Fruit fly (Drosophila melanogaster): ENCODE results near the gene vanin-like.

The vanin-like gene

dm6 chrX:6192332-6192731 lies 10.0 kb downstream of the vanin-like start, which contains the start of gene Ca-alpha1T (continued):
- no peak for TF ChIP-seq sd (tag; optimal IDR thresholded peaks at IDR 0.05)
- TF ChIP-seq Hey (tag; optimal IDR thresholded peaks at IDR 0.05): no peak
- no peak for TF ChIP-seq CG10979 (tag; optimal IDR thresholded peaks at IDR 0.05)
- no peak for TF ChIP-seq org-1 (GFP tag; optimal IDR thresholded peaks at IDR 0.05)
- TF ChIP-seq zfh1 (GFP tag; IDR thresholded peaks at IDR 0.05): no peak
- no peak for TF ChIP-seq CG2889 (GFP tag; IDR thresholded peaks at IDR 0.05)
- TF ChIP-seq CG16813 (GFP tag; IDR thresholded peaks at IDR 0.05; ENCODE audit: partially characterized antibody): no peak
- no peak for TF ChIP-seq CG10565 (GFP tag; optimal IDR thresholded peaks at IDR 0.05)
- TF ChIP-seq tio (GFP tag; optimal IDR thresholded peaks at IDR 0.05): no peak
- no peak for TF ChIP-seq CG3163 (GFP tag; optimal IDR thresholded peaks at IDR 0.05)
- no peak for TF ChIP-seq CkIIα-i1 (GFP tag; IDR thresholded peaks at IDR 0.05)
- peak; percentile 78 for TF ChIP-seq scrt (GFP tag; optimal IDR thresholded peaks at IDR 0.05)
- TF ChIP-seq CG30403 (GFP tag; optimal IDR thresholded peaks at IDR 0.05): no peak
- TF ChIP-seq ewg (GFP tag; optimal IDR thresholded peaks at IDR 0.05): no peak

dm6 chrX:6179428-6179827 lies 22.9 kb downstream of the vanin-like start:
- TF ChIP-seq CG31441 (GFP tag; IDR thresholded peaks at IDR 0.05) (0 out of 2 replicates have a peak, but pooled peaks have one; percentile 30), org-1 (GFP tag; optimal IDR thresholded peaks at IDR 0.05) (peak; percentile 6), onecut (GFP tag; IDR thresholded peaks at IDR 0.05) (peak; percentile 32; the same call in 1 of the 2 replicates), az2 (GFP tag; optimal IDR thresholded peaks at IDR 0.05) (peak; percentile 15), CG3407 (GFP tag; optimal IDR thresholded peaks at IDR 0.05) (no peak), Nf-YA (GFP tag; IDR thresholded peaks at IDR 0.05) (no peak), chinmo (GFP tag; IDR thresholded peaks at IDR 0.05; ENCODE audit: partially characterized antibody) (no peak), sob (GFP tag; IDR thresholded peaks at IDR 0.05) (peak; percentile 41; the same call in 1 of the 2 replicates), CG30403 (GFP tag; optimal IDR thresholded peaks at IDR 0.05) (peak; percentile 18), ewg (GFP tag; optimal IDR thresholded peaks at IDR 0.05) (no peak), CG7963 (GFP tag; IDR thresholded peaks at IDR 0.05; ENCODE audit: partially characterized antibody) (no peak), ttk (GFP tag; IDR thresholded peaks at IDR 0.05) (peak; percentile 36; the same call in 1 of the 2 replicates), CG8924 (tag; optimal IDR thresholded peaks at IDR 0.05) (no peak), CG32772 (GFP tag; IDR thresholded peaks at IDR 0.05) (0 out of 2 replicates have a peak, but pooled peaks have one; percentile 24), Lpt (GFP tag; optimal IDR thresholded peaks at IDR 0.05) (no peak), HLH3B (GFP tag; IDR thresholded peaks at IDR 0.05) (peak; percentile 59), CG2678 (tag; optimal IDR thresholded peaks at IDR 0.05) (peak; percentile 59), CG5953 (GFP tag; IDR thresholded peaks at IDR 0.05) (0 out of 2 replicates have a peak, but pooled peaks have one; percentile 25), Vsx1 (GFP tag; optimal IDR thresholded peaks at IDR 0.05) (no peak), tna (GFP tag; IDR thresholded peaks at IDR 0.05; ENCODE audit: partially characterized antibody) (no peak), CG17361 (GFP tag; IDR thresholded peaks at IDR 0.05) (no peak), dpn (GFP tag; optimal IDR thresholded peaks at IDR 0.05) (peak in 1 of 2 experiments; percentile 59), fd96Cb (tag; optimal IDR thresholded peaks at IDR 0.05) (peak; percentile 23), gt (GFP tag; IDR thresholded peaks at IDR 0.05) (no peak), Max (GFP tag; optimal IDR thresholded peaks at IDR 0.05) (no peak), tin (GFP tag; optimal IDR thresholded peaks at IDR 0.05) (peak; percentile 45), nerfin-2 (GFP tag; IDR thresholded peaks at IDR 0.05; ENCODE audit: partially characterized antibody) (no peak), ranshi (GFP tag; IDR thresholded peaks at IDR 0.05) (peak; percentile 52; the same call in 1 of the 2 replicates), CG9797 (GFP tag; optimal IDR thresholded peaks at IDR 0.05) (no peak), CG17912 (GFP tag; optimal IDR thresholded peaks at IDR 0.05) (no peak), Ssrp (tag; optimal IDR thresholded peaks at IDR 0.05) (no peak), tll (GFP tag; optimal IDR thresholded peaks at IDR 0.05) (no peak), grn (GFP tag; optimal IDR thresholded peaks at IDR 0.05) (no peak), chif (GFP tag; optimal IDR thresholded peaks at IDR 0.05) (peak in 1 of 2 experiments; percentile 6), yki (optimal IDR thresholded peaks at IDR 0.05) (no peak), CG8281 (tag; optimal IDR thresholded peaks at IDR 0.05) (no peak), CG14441 (GFP tag; IDR thresholded peaks at IDR 0.05) (peak; percentile 64), CG9727 (GFP tag; optimal IDR thresholded peaks at IDR 0.05) (peak; percentile 26)
